Fruit fly (Drosophila melanogaster) whole organism, embryonic: ENCODE results near the gene Ilk.

ENCODE experiments used
- Bdp1 ChIP-seq: fragments of 200-800 bp; sonication (Bioruptor generic); optimal IDR thresholded peaks from 3 replicates; lab custom pipeline; 2016; ENCODE audit warnings: missing biosample characterization, missing genetic modification characterization
- Bgb ChIP-seq: fragments of 200-800 bp; sonication (Bioruptor generic); IDR thresholded peaks from 2 replicates; pipeline ENCODE4 v1.3.6; 2022; ENCODE audit warnings: missing biosample characterization, missing genetic modification characterization; ENCODE audit not compliant: partially characterized antibody
- Blimp-1 ChIP-seq: fragments of 200-800 bp; sonication (Bioruptor generic); optimal IDR thresholded peaks from 3 replicates; lab custom pipeline; 2018; ENCODE audit warnings: missing biosample characterization, missing genetic modification characterization, mild to moderate bottlenecking, moderate library complexity, missing genetic modification reagents
- CG10267 ChIP-seq: fragments of 200-800 bp; sonication (Bioruptor generic); optimal IDR thresholded peaks from 2 replicates; lab custom pipeline; 2018; ENCODE audit warnings: missing biosample characterization, mild to moderate bottlenecking, missing genetic modification characterization, moderate library complexity
- CG10543 ChIP-seq: fragments of 200-800 bp; sonication (Bioruptor generic); optimal IDR thresholded peaks from 3 replicates; lab custom pipeline; 2017; ENCODE audit warnings: missing biosample characterization, mild to moderate bottlenecking, missing genetic modification characterization, moderate library complexity
- CG11504 ChIP-seq: fragments of 200-800 bp; sonication (Bioruptor generic); optimal IDR thresholded peaks from 3 replicates; lab custom pipeline; 2019; ENCODE audit warnings: missing biosample characterization, mild to moderate bottlenecking, missing genetic modification characterization, moderate library complexity
- CG17361 ChIP-seq: fragments of 200-800 bp; sonication (Bioruptor generic); IDR thresholded peaks from 3 replicates; pipeline ENCODE4 v1.3.6; 2022; ENCODE audit warnings: missing biosample characterization, missing genetic modification characterization
- CG17385 ChIP-seq: fragments of 200-800 bp; sonication (Bioruptor generic); optimal IDR thresholded peaks from 3 replicates; lab custom pipeline; 2018; ENCODE audit warnings: missing biosample characterization, mild to moderate bottlenecking, missing genetic modification characterization
- CG2678 ChIP-seq: fragments of 200-800 bp; sonication (Bioruptor generic); optimal IDR thresholded peaks from 3 replicates; lab custom pipeline; 2019; ENCODE audit warnings: missing biosample characterization, mild to moderate bottlenecking, missing genetic modification characterization, moderate library complexity
- CG32532 ChIP-seq: fragments of 200-800 bp; sonication (Bioruptor generic); IDR thresholded peaks from 2 replicates; pipeline ENCODE4 v1.3.6; 2022; ENCODE audit warnings: missing biosample characterization, missing genetic modification characterization
- CG32767 ChIP-seq: fragments of 200-800 bp; sonication (Bioruptor generic); IDR thresholded peaks from 2 replicates; pipeline ENCODE4 v1.3.6; 2022; ENCODE audit warnings: missing biosample characterization, missing genetic modification characterization
- CG33557 ChIP-seq: fragments of 200-800 bp; sonication (Bioruptor generic); optimal IDR thresholded peaks from 2 replicates; lab custom pipeline; 2019; ENCODE audit warnings: missing biosample characterization, mild to moderate bottlenecking, missing genetic modification characterization, moderate library complexity
- CG34422 ChIP-seq: fragments of 200-800 bp; sonication (Bioruptor generic); IDR thresholded peaks from 3 replicates; pipeline ENCODE4 v1.3.6; 2022; ENCODE audit warnings: missing biosample characterization, missing genetic modification characterization
- CG3838 ChIP-seq: fragments of 200-800 bp; sonication (Bioruptor generic); optimal IDR thresholded peaks from 3 replicates; lab custom pipeline; 2016; ENCODE audit warnings: missing biosample characterization, missing genetic modification characterization
- CG4730 ChIP-seq: fragments of 200-800 bp; sonication (Bioruptor generic); IDR thresholded peaks from 2 replicates; pipeline ENCODE4 v1.3.6; 2022; ENCODE audit warnings: missing biosample characterization, missing genetic modification characterization
- CG6272 ChIP-seq: fragments of 200-800 bp; sonication (Bioruptor generic); IDR thresholded peaks from 2 replicates; pipeline ENCODE4 v1.3.6; 2022; ENCODE audit warnings: missing biosample characterization, missing genetic modification characterization
- CG6854 ChIP-seq: fragments of 200-800 bp; sonication (Bioruptor generic); optimal IDR thresholded peaks from 3 replicates; lab custom pipeline; 2017; ENCODE audit warnings: missing biosample characterization, mild to moderate bottlenecking, missing genetic modification characterization
- CG8478 ChIP-seq: fragments of >200 bp; optimal IDR thresholded peaks from 2 replicates; lab custom pipeline; 2018
- CG9727 ChIP-seq: fragments of 200-800 bp; sonication (Bioruptor generic); optimal IDR thresholded peaks from 3 replicates; lab custom pipeline; 2017; ENCODE audit warnings: missing biosample characterization, mild to moderate bottlenecking, missing genetic modification characterization
- CG9932 ChIP-seq: fragments of 200-800 bp; sonication (Bioruptor generic); IDR thresholded peaks from 2 replicates; pipeline ENCODE4 v1.3.6; 2022; ENCODE audit warnings: missing biosample characterization, missing genetic modification characterization
- Chrac-16 ChIP-seq: fragments of 200-800 bp; sonication (Bioruptor generic); optimal IDR thresholded peaks from 3 replicates; lab custom pipeline; 2016; ENCODE audit warnings: missing biosample characterization, missing genetic modification characterization
- CkIIα-i1 ChIP-seq: fragments of 200-800 bp; sonication (Bioruptor generic); IDR thresholded peaks from 2 replicates; pipeline ENCODE4 v1.3.6; 2022; ENCODE audit warnings: missing biosample characterization, missing genetic modification characterization
- D ChIP-seq, 2 experiments: fragments of 200-800 bp in 1 of 2; fragments of >200 bp in 1 of 2; sonication (Bioruptor generic) in 1 of 2; optimal IDR thresholded peaks; 2 replicates in 1 of 2; 3 replicates in 1 of 2; lab custom pipeline; 2017; ENCODE audit warnings: mild to moderate bottlenecking in 1 of 2, missing biosample characterization in 1 of 2, missing genetic modification characterization in 1 of 2, missing genetic modification reagents in 1 of 2
- Doc2 ChIP-seq: fragments of 200-800 bp; sonication (Bioruptor generic); IDR thresholded peaks from 2 replicates; pipeline ENCODE4 v1.3.6; 2022; ENCODE audit warnings: missing biosample characterization, missing genetic modification characterization
- Fer1 ChIP-seq: fragments of 200-800 bp; sonication (Bioruptor generic); optimal IDR thresholded peaks from 2 replicates; lab custom pipeline; 2017; ENCODE audit warnings: missing biosample characterization, mild to moderate bottlenecking, missing genetic modification characterization
- Fer3 ChIP-seq: fragments of 200-800 bp; sonication (Bioruptor generic); optimal IDR thresholded peaks from 2 replicates; lab custom pipeline; 2018; ENCODE audit warnings: missing biosample characterization, mild to moderate bottlenecking, missing genetic modification characterization, moderate library complexity
- HLH3B ChIP-seq: fragments of 200-800 bp; sonication (Bioruptor generic); IDR thresholded peaks from 2 replicates; pipeline ENCODE4 v1.3.6; 2022; ENCODE audit warnings: missing biosample characterization, missing genetic modification characterization
- Hr78 ChIP-seq, 2 experiments: fragments of 200-800 bp in 1 of 2; fragments of >200 bp in 1 of 2; sonication (Bioruptor generic) in 1 of 2; optimal IDR thresholded peaks; 2 replicates each; lab custom pipeline; 2017 to 2019; ENCODE audit warnings: missing biosample characterization in 2 of 2, missing genetic modification characterization in 2 of 2, mild to moderate bottlenecking in 1 of 2, moderate library complexity in 1 of 2
- MESR4 ChIP-seq: fragments of 200-800 bp; sonication (Bioruptor generic); optimal IDR thresholded peaks from 2 replicates; lab custom pipeline; 2018; ENCODE audit warnings: missing biosample characterization, mild to moderate bottlenecking, missing genetic modification characterization, moderate library complexity
- Med ChIP-seq: fragments of 200-800 bp; sonication (Bioruptor generic); peaks from one replicate; lab custom pipeline; 2016; ENCODE audit warnings: missing biosample characterization, missing genetic modification characterization, mild to moderate bottlenecking, inconsistent platforms, moderate library complexity
- NFAT ChIP-seq: fragments of 200-800 bp; sonication (Bioruptor generic); IDR thresholded peaks from 2 replicates; pipeline ENCODE4 v1.3.6; 2022; ENCODE audit warnings: missing biosample characterization, missing genetic modification characterization
- Nf-YA ChIP-seq: fragments of 200-800 bp; sonication (Bioruptor generic); IDR thresholded peaks from 2 replicates; pipeline ENCODE4 v1.3.6; 2022; ENCODE audit warnings: missing biosample characterization, missing genetic modification characterization
- Oaz ChIP-seq: fragments of 200-800 bp; sonication (Bioruptor generic); IDR thresholded peaks from 2 replicates; pipeline ENCODE4 v1.3.6; 2022; ENCODE audit warnings: missing biosample characterization, missing genetic modification characterization
- Rfx ChIP-seq: fragments of 200-800 bp; sonication (Bioruptor generic); IDR thresholded peaks from 2 replicates; pipeline ENCODE4 v1.3.6; 2022; ENCODE audit warnings: missing biosample characterization, missing genetic modification characterization
- Sin3A ChIP-seq: fragments of >200 bp; optimal IDR thresholded peaks from 2 replicates; lab custom pipeline; 2018
- Six4 ChIP-seq: fragments of 200-800 bp; sonication (Bioruptor generic); optimal IDR thresholded peaks from 2 replicates; lab custom pipeline; 2016; ENCODE audit warnings: missing biosample characterization, missing genetic modification characterization
- ab ChIP-seq: fragments of 200-800 bp; sonication (Bioruptor generic); optimal IDR thresholded peaks from 2 replicates; lab custom pipeline; 2016; ENCODE audit warnings: missing biosample characterization, missing genetic modification characterization
- ap ChIP-seq: fragments of 200-800 bp; sonication (Bioruptor generic); IDR thresholded peaks from 2 replicates; pipeline ENCODE4 v1.3.6; 2022; ENCODE audit warnings: missing biosample characterization, missing genetic modification characterization
- bbx ChIP-seq: fragments of 200-800 bp; sonication (Bioruptor generic); IDR thresholded peaks from 2 replicates; pipeline ENCODE4 v1.3.6; 2022; ENCODE audit warnings: missing biosample characterization, missing genetic modification characterization; ENCODE audit not compliant: partially characterized antibody
- crol ChIP-seq: fragments of 200-800 bp; sonication (Bioruptor generic); IDR thresholded peaks from 2 replicates; pipeline ENCODE4 v1.3.6; 2022; ENCODE audit warnings: missing biosample characterization, missing genetic modification characterization
- dmrt11E ChIP-seq: fragments of 200-800 bp; sonication (Bioruptor generic); optimal IDR thresholded peaks from 3 replicates; lab custom pipeline; 2018; ENCODE audit warnings: missing biosample characterization, mild to moderate bottlenecking, missing genetic modification characterization, moderate library complexity
- odd ChIP-seq: fragments of 200-800 bp; sonication (Bioruptor generic); optimal IDR thresholded peaks from 2 replicates; lab custom pipeline; 2017; ENCODE audit warnings: missing biosample characterization, mild to moderate bottlenecking, missing genetic modification characterization
- pan ChIP-seq, 4 experiments: fragments of >200 bp in 3 of 4; fragments of 200-800 bp in 1 of 4; sonication (Bioruptor generic) in 1 of 4; optimal IDR thresholded peaks in 3 of 4; IDR thresholded peaks in 1 of 4; 2 replicates each; pipeline versions ENCODE4 v1.3.6 to Lab custom; 2017 to 2022; ENCODE audit warnings: missing biosample characterization in 2 of 4, missing genetic modification characterization in 2 of 4, mixed read lengths in 1 of 4
- repo ChIP-seq: fragments of 200-800 bp; sonication (Bioruptor generic); optimal IDR thresholded peaks from 2 replicates; lab custom pipeline; 2016; ENCODE audit warnings: missing biosample characterization, missing genetic modification characterization
- sd ChIP-seq: fragments of 200-800 bp; sonication (Bioruptor generic); optimal IDR thresholded peaks from 3 replicates; lab custom pipeline; 2018; ENCODE audit warnings: missing biosample characterization, mild to moderate bottlenecking, missing genetic modification characterization, moderate library complexity
- sens ChIP-seq: fragments of 200-800 bp; sonication (Bioruptor generic); peaks from one replicate; lab custom pipeline; 2016; ENCODE audit warnings: missing biosample characterization, missing genetic modification characterization
- slbo ChIP-seq: fragments of 200-800 bp; sonication (Bioruptor generic); IDR thresholded peaks from 2 replicates; pipeline ENCODE4 v1.3.6; 2022; ENCODE audit warnings: missing biosample characterization, missing genetic modification characterization
- tx ChIP-seq: fragments of 200-800 bp; sonication (Bioruptor generic); optimal IDR thresholded peaks from 2 replicates; lab custom pipeline; 2016; ENCODE audit warnings: missing biosample characterization, missing genetic modification characterization
- vfl ChIP-seq: fragments of 200-800 bp; sonication (Bioruptor generic); optimal IDR thresholded peaks from 2 replicates; lab custom pipeline; 2016; ENCODE audit warnings: missing biosample characterization, missing genetic modification characterization
- vvl ChIP-seq: fragments of 200-800 bp; sonication (Bioruptor generic); IDR thresholded peaks from 2 replicates; pipeline ENCODE4 v1.3.6; 2022; ENCODE audit warnings: missing biosample characterization, missing genetic modification characterization
- wdn ChIP-seq: fragments of 200-800 bp; sonication (Bioruptor generic); IDR thresholded peaks from 2 replicates; pipeline ENCODE4 v1.3.6; 2022; ENCODE audit warnings: missing biosample characterization, missing genetic modification characterization

Ilk gene

dm6 chr3L:21196563-21196962 is 20.1 kb upstream of the Ilk start, which contains the start of the genes Targ3 and park (continued):
- TF ChIP-seq CG9727 (GFP tag; lab: Kevin White, UChicago) (no peak), odd (GFP tag; lab: Kevin White, UChicago) (no peak), Sin3A (peak; percentile 42), tx (GFP tag; lab: Kevin White, UChicago) (peak; percentile 35), Chrac-16 (GFP tag; lab: Kevin White, UChicago) (no peak), CG8478 (lab: Kevin White, UChicago) (no peak), vfl (no peak), sens (peak; percentile 79), CG3838 (no peak), ab (GFP tag; lab: Kevin White, UChicago) (no peak), CG34422 (GFP tag; lab: Robert Waterston, UW) (no peak), HLH3B (GFP tag; lab: Robert Waterston, UW) (no peak), repo (no peak), CG6854 (no peak), wdn (GFP tag; lab: Robert Waterston, UW) (no peak), Bdp1 (GFP tag; lab: Kevin White, UChicago) (peak; percentile 2), MESR4 (peak; percentile 49), Oaz (GFP tag; lab: Robert Waterston, UW) (no peak), CG6272 (0 out of 2 replicates have a peak, but pooled peaks have one; percentile 11), CG10267 (tag; lab: Kevin White, UChicago) (peak; percentile 31), Doc2 (GFP tag; lab: Robert Waterston, UW) (no peak), Fer1 (GFP tag; lab: Kevin White, UChicago) (peak; percentile 19), Bgb (GFP tag; lab: Robert Waterston, UW) (peak; percentile 23; the same call in 1 of the 2 replicates), CG4730 (no peak), ap (GFP tag; lab: Robert Waterston, UW) (no peak)

- TF ChIP-seq CG32767 (GFP tag; lab: Robert Waterston, UW) (no peak), crol (GFP tag; lab: Robert Waterston, UW) (0 out of 2 replicates have a peak, but pooled peaks have one; percentile 33), vvl (0 out of 2 replicates have a peak, but pooled peaks have one; percentile 30), Rfx (GFP tag; lab: Robert Waterston, UW) (peak; percentile 38; the same call in 1 of the 2 replicates), Six4 (GFP tag; lab: Kevin White, UChicago) (no peak), D (optimal IDR thresholded peaks at IDR 0.05; lab: Kevin White, UChicago) (no peak), D (GFP tag; optimal IDR thresholded peaks at IDR 0.05; lab: Kevin White, UChicago) (no peak), Fer3 (tag; lab: Kevin White, UChicago) (no peak), Blimp-1 (GFP tag; lab: Kevin White, UChicago) (peak; percentile 27), slbo (GFP tag; lab: Robert Waterston, UW) (0 out of 2 replicates have a peak, but pooled peaks have one; percentile 24), dmrt11E (tag; lab: Kevin White, UChicago) (no peak), CG10543 (GFP tag; lab: Kevin White, UChicago) (peak; percentile 25), CG17361 (GFP tag; lab: Robert Waterston, UW) (0 out of 3 replicates have a peak, but pooled peaks have one; percentile 39), CG2678 (tag; lab: Kevin White, UChicago) (peak; percentile 10), CG33557 (GFP tag; lab: Kevin White, UChicago) (no peak), CG32532 (peak; percentile 40), pan (optimal IDR thresholded peaks at IDR 0.05; lab: Kevin White, UChicago) (no peak), pan (GFP tag; optimal IDR thresholded peaks at IDR 0.05 in 1 of 2, IDR thresholded peaks at IDR 0.05 in 1 of 2) (peak in 1 of 2 experiments; percentile 26), Hr78 (GFP tag; optimal IDR thresholded peaks at IDR 0.05; lab: Kevin White, UChicago) (peak in 1 of 2 experiments; percentile 25), CkIIα-i1 (GFP tag; lab: Robert Waterston, UW) (no peak), CG17385 (peak; percentile 3), Nf-YA (GFP tag; lab: Robert Waterston, UW) (0 out of 2 replicates have a peak, but pooled peaks have one; percentile 8), CG11504 (peak; percentile 22), bbx (peak; percentile 16; the same call in 1 of the 2 replicates), sd (tag; lab: Kevin White, UChicago) (peak; percentile 35), Med (GFP tag; lab: Kevin White, UChicago) (peak; percentile 29), CG9932 (GFP tag; lab: Robert Waterston, UW) (peak; percentile 36; the same call in 1 of the 2 replicates), NFAT (GFP tag; lab: Robert Waterston, UW) (0 out of 2 replicates have a peak, but pooled peaks have one; percentile 9)
Observed at dm6 chr3L:21200587-21200986, 16.1 kb upstream of the Ilk start.
